Worm (Caenorhabditis elegans): ENCODE measurements around the gene E03H12.5.

- TF ChIP-seq fkh-10 (GFP tag; optimal IDR thresholded peaks at IDR 0.05) (no peak), pqm-1 (tag; optimal IDR thresholded peaks at IDR 0.05) (no peak), unc-55 (GFP tag; optimal IDR thresholded peaks at IDR 0.05) (no peak), nhr-11 (tag; optimal IDR thresholded peaks at IDR 0.05) (no peak), hlh-15 (tag; optimal IDR thresholded peaks at IDR 0.05) (no peak), pha-4 (tag; optimal IDR thresholded peaks at IDR 0.05) (no peak), K02D7.2 (tag; optimal IDR thresholded peaks at IDR 0.05) (no peak), nfya-1 (tag; optimal IDR thresholded peaks at IDR 0.05) (no peak), C38D4.7 (GFP tag; optimal IDR thresholded peaks at IDR 0.05) (no peak), ama-1 (optimal IDR thresholded peaks at IDR 0.05) (no peak), tbx-2 (tag; optimal IDR thresholded peaks at IDR 0.05) (no peak), K09A11.1 (tag; optimal IDR thresholded peaks at IDR 0.05; ENCODE audit: insufficient read depth) (no peak)
Measured at ce11 chrIV:5012241-5012640, 35.2 kb downstream of the E03H12.5 start, which contains the start of gene srm-1.

All from whole organism, late embryonic.